Worm (Caenorhabditis elegans): Measurements from ENCODE around the gene npr-11.
A peak's percentile ranks its signal among the peaks of the same experiment; 100 is the strongest.

The npr-11 gene

DNA sequence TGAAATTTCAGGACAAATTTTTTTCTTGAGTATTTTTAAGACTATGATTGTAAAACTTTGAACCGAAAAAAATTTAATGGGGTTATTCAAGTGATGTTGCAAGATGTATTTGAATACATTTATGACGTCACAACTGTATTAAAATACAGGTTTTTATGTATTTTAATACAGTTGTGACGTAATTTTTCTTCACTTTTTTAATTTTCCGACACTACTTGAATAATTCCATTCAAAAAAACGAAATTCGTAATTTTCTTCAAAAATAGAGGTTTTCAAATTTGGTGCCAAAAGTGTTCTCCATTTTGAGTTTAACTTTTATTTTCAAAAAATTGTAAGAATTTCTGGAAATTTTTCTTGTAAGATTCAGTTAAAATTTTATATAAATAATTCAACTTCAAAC lies 12.7 kb downstream of the npr-11 start:
- TF ChIP-seq elt-1 (tag; optimal IDR thresholded peaks at IDR 0.05) (no peak), egl-5 (tag; optimal IDR thresholded peaks at IDR 0.05) (no peak), nhr-43 (tag; optimal IDR thresholded peaks at IDR 0.05; ENCODE audit: poor library complexity, severe bottlenecking) (no peak), nhr-28 (tag; optimal IDR thresholded peaks at IDR 0.05) (no peak), pqm-1 (tag; optimal IDR thresholded peaks at IDR 0.05) (no peak), nfya-1 (tag; optimal IDR thresholded peaks at IDR 0.05; ENCODE audit: insufficient read depth) (no peak), ama-1 (optimal IDR thresholded peaks at IDR 0.05) (no peak), hmg-11 (tag; optimal IDR thresholded peaks at IDR 0.05) (no peak), R02D3.7 (tag; optimal IDR thresholded peaks at IDR 0.05) (no peak), lin-39 (tag; optimal IDR thresholded peaks at IDR 0.05) (no peak), nhr-25 (tag; optimal IDR thresholded peaks at IDR 0.05) (no peak)

ce11 chrX:1238803-1239202 lies 16.6 kb downstream of the npr-11 start, which contains the start of gene C25G6.3:
C25G6.3 (minus strand) TSS chrX:1238903.
- TF ChIP-seq ceh-82 (tag; optimal IDR thresholded peaks at IDR 0.05) (no peak), ztf-11 (tag; optimal IDR thresholded peaks at IDR 0.05) (no peak), lin-39 (tag; optimal IDR thresholded peaks at IDR 0.05) (no peak), ceh-28 (tag; optimal IDR thresholded peaks at IDR 0.05) (no peak), elt-3 (tag; optimal IDR thresholded peaks at IDR 0.05) (no peak), nhr-12 (tag; optimal IDR thresholded peaks at IDR 0.05) (no peak), nhr-25 (tag; optimal IDR thresholded peaks at IDR 0.05) (no peak), mdl-1 (tag; optimal IDR thresholded peaks at IDR 0.05) (no peak)

ce11 chrX:1232074-1232473 lies 23.4 kb downstream of the npr-11 start:
- no peak for TF ChIP-seq ceh-16 (tag; optimal IDR thresholded peaks at IDR 0.05)
- TF ChIP-seq nhr-12 (tag; optimal IDR thresholded peaks at IDR 0.05) = no peak
- no peak for TF ChIP-seq nhr-23 (tag; optimal IDR thresholded peaks at IDR 0.05)

DNA sequence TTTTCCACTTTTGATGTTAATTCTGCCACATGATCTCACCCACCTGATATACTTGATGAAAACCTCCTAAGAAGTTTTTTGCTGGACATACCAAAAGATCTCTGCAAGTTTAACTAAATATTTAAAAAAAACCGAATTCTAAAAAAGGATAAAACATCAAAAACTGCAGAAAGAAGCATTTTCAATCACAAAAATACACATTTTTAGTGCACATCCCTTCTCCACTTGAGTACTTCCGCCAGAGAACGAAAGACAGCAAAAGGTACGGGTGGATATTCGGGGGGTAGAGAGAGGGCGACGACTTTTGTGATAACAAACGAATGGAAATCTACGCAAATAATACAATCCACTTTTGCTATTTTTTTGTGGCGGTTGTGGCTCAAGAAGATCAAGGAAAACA lies 24.8 kb downstream of the npr-11 start, which contains the start of gene C46H3.2:
TSS of gene C46H3.2 (minus strand) at position 101 of the 400 bp plus-strand sequence.
- TF ChIP-seq fkh-2 (tag; optimal IDR thresholded peaks at IDR 0.05) (no peak), unc-39 (tag; optimal IDR thresholded peaks at IDR 0.05) (no peak), skn-1 (tag; optimal IDR thresholded peaks at IDR 0.05) (no peak), ztf-11 (tag; optimal IDR thresholded peaks at IDR 0.05) (no peak), egl-5 (tag; optimal IDR thresholded peaks at IDR 0.05) (no peak), nhr-28 (tag; optimal IDR thresholded peaks at IDR 0.05) (no peak), nfya-1 (tag; optimal IDR thresholded peaks at IDR 0.05; ENCODE audit: insufficient read depth) (no peak), hmg-11 (tag; optimal IDR thresholded peaks at IDR 0.05) (no peak), nhr-11 (tag; optimal IDR thresholded peaks at IDR 0.05) (no peak), lsy-12 (tag; optimal IDR thresholded peaks at IDR 0.05) (no peak), ama-1 (optimal IDR thresholded peaks at IDR 0.05) (no peak), ZK546.5 (tag; optimal IDR thresholded peaks at IDR 0.05) (no peak), tbx-2 (tag; optimal IDR thresholded peaks at IDR 0.05) (no peak), zag-1 (tag; optimal IDR thresholded peaks at IDR 0.05) (no peak), mdl-1 (tag; optimal IDR thresholded peaks at IDR 0.05) (no peak), elt-3 (tag; optimal IDR thresholded peaks at IDR 0.05) (no peak), ztf-4 (tag; optimal IDR thresholded peaks at IDR 0.05) (no peak), daf-12 (tag; optimal IDR thresholded peaks at IDR 0.05) (no peak), nhr-77 (tag; optimal IDR thresholded peaks at IDR 0.05) (no peak), ceh-9 (tag; optimal IDR thresholded peaks at IDR 0.05) (no peak)

DNA sequence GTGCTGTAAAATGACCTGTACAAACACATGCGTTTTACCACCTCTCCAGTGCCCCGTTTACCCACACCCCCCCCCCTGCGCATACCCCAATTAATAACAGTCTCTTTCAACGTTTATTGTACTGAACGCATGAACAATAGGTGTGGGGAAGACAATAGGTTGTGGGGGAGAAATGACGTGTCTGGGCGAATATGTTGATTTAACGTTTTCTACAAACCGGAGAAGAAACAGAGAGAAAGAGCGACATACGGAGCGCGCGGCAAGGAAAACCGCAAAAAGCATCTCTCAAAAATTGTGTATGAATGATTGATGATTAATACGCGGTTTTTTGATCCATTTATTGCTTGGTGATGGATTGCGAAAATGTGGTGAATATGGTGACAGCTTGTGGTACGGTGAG lies 31.6 kb downstream of the npr-11 start:
- TF ChIP-seq nhr-28 (tag; optimal IDR thresholded peaks at IDR 0.05) (no peak), pha-4 (tag; optimal IDR thresholded peaks at IDR 0.05) (peak; percentile 54), nhr-23 (tag; optimal IDR thresholded peaks at IDR 0.05) (no peak), ceh-28 (tag; optimal IDR thresholded peaks at IDR 0.05) (no peak), hmg-11 (tag; optimal IDR thresholded peaks at IDR 0.05) (no peak), lin-15B (tag; optimal IDR thresholded peaks at IDR 0.05) (no peak)

ce11 chrX:1223089-1223488 lies 32.4 kb downstream of the npr-11 start:
- TF ChIP-seq nhr-67 (tag; optimal IDR thresholded peaks at IDR 0.05) = no peak
- TF ChIP-seq lsy-12 (tag; optimal IDR thresholded peaks at IDR 0.05) = no peak
